Fruit fly (Drosophila melanogaster) whole organism, prepupa: ENCODE measurements around the gene CG13643.

ENCODE experiments used
- CG10631 ChIP-seq: fragments of 200-800 bp; sonication (Bioruptor generic); optimal IDR thresholded peaks from 2 replicates; lab custom pipeline; 2016; ENCODE audit warnings: missing biosample characterization, missing genetic modification characterization
- CG10669 ChIP-seq: fragments of 200-800 bp; sonication (Bioruptor generic); optimal IDR thresholded peaks from 3 replicates; lab custom pipeline; 2018; ENCODE audit warnings: missing biosample characterization, mild to moderate bottlenecking, missing genetic modification characterization, moderate library complexity
- CG11294 ChIP-seq: fragments of 200-800 bp; sonication (Bioruptor generic); IDR thresholded peaks from 2 replicates; pipeline ENCODE4 v1.3.6; 2022; ENCODE audit warnings: missing biosample characterization, missing genetic modification characterization
- CG11762 ChIP-seq: fragments of 200-800 bp; sonication (Bioruptor generic); optimal IDR thresholded peaks from 3 replicates; lab custom pipeline; 2016; ENCODE audit warnings: missing biosample characterization, missing genetic modification characterization; ENCODE audit not compliant: insufficient read depth
- CG15336 ChIP-seq: fragments of 200-800 bp; sonication (Bioruptor generic); IDR thresholded peaks from 2 replicates; pipeline ENCODE4 v1.3.6; 2022; ENCODE audit warnings: missing biosample characterization, missing genetic modification characterization
- CG1621 ChIP-seq: fragments of 200-800 bp; sonication (Bioruptor generic); optimal IDR thresholded peaks from 3 replicates; lab custom pipeline; 2018; ENCODE audit warnings: missing biosample characterization, mild to moderate bottlenecking, missing genetic modification characterization
- CG16779 ChIP-seq: fragments of 200-800 bp; sonication (Bioruptor generic); optimal IDR thresholded peaks from 3 replicates; lab custom pipeline; 2017; ENCODE audit warnings: missing biosample characterization, mild to moderate bottlenecking, missing genetic modification characterization
- CG3032 ChIP-seq: fragments of 200-800 bp; optimal IDR thresholded peaks from 2 replicates; lab custom pipeline; 2019; ENCODE audit warnings: missing biosample characterization, mild to moderate bottlenecking, missing genetic modification characterization, moderate library complexity
- CG32006 ChIP-seq: fragments of 200-800 bp; sonication (Bioruptor generic); optimal IDR thresholded peaks from 3 replicates; lab custom pipeline; 2017; ENCODE audit warnings: missing biosample characterization, mild to moderate bottlenecking, missing genetic modification characterization
- CG34406 ChIP-seq: fragments of 200-800 bp; sonication (Bioruptor generic); optimal IDR thresholded peaks from 3 replicates; lab custom pipeline; 2016; ENCODE audit warnings: missing biosample characterization, missing genetic modification characterization
- CG3919 ChIP-seq: fragments of 200-800 bp; sonication (Bioruptor generic); optimal IDR thresholded peaks from 3 replicates; lab custom pipeline; 2016; ENCODE audit warnings: missing biosample characterization, missing genetic modification characterization
- CG6163 ChIP-seq: fragments of 200-800 bp; sonication (Bioruptor generic); IDR thresholded peaks from 3 replicates; pipeline ENCODE4 v1.3.6; 2022; ENCODE audit warnings: missing biosample characterization, missing genetic modification characterization
- CG6276 ChIP-seq: fragments of 200-800 bp; sonication (Bioruptor generic); optimal IDR thresholded peaks from 2 replicates; lab custom pipeline; 2017; ENCODE audit warnings: missing biosample characterization, mild to moderate bottlenecking, missing genetic modification characterization
- CG6808 ChIP-seq: fragments of 200-800 bp; sonication (Bioruptor generic); optimal IDR thresholded peaks from 3 replicates; lab custom pipeline; 2017; ENCODE audit warnings: missing biosample characterization, missing genetic modification characterization, mild to moderate bottlenecking, moderate library complexity, missing genetic modification reagents
- CG6854 ChIP-seq: fragments of 200-800 bp; sonication (Bioruptor generic); optimal IDR thresholded peaks from 2 replicates; lab custom pipeline; 2017; ENCODE audit warnings: missing biosample characterization, mild to moderate bottlenecking, missing genetic modification characterization
- CG7368 ChIP-seq: fragments of 200-800 bp; sonication (Bioruptor generic); optimal IDR thresholded peaks from 3 replicates; lab custom pipeline; 2016; ENCODE audit warnings: missing biosample characterization, missing genetic modification characterization
- CG8632 ChIP-seq: fragments of 200-800 bp; sonication (Bioruptor generic); optimal IDR thresholded peaks from 3 replicates; lab custom pipeline; 2016; ENCODE audit warnings: missing biosample characterization, missing genetic modification characterization
- CG9139 ChIP-seq: fragments of 200-800 bp; sonication (Bioruptor generic); optimal IDR thresholded peaks from 3 replicates; lab custom pipeline; 2017; ENCODE audit warnings: missing biosample characterization, mild to moderate bottlenecking, missing genetic modification characterization
- Eip75B ChIP-seq: fragments of 200-800 bp; sonication (Bioruptor generic); optimal IDR thresholded peaks from 3 replicates; lab custom pipeline; 2016; ENCODE audit warnings: missing biosample characterization, missing genetic modification characterization
- Eip78C ChIP-seq: fragments of 200-800 bp; sonication (Bioruptor generic); peaks from one replicate; lab custom pipeline; 2016; ENCODE audit warnings: missing biosample characterization, missing genetic modification characterization
- Ets96B ChIP-seq: fragments of 200-800 bp; optimal IDR thresholded peaks from 2 replicates; lab custom pipeline; 2019; ENCODE audit warnings: missing biosample characterization, mild to moderate bottlenecking, missing genetic modification characterization, moderate library complexity
- Hr38 ChIP-seq: sonication (Bioruptor generic); optimal IDR thresholded peaks from 2 replicates; lab custom pipeline; 2016; ENCODE audit warnings: missing biosample characterization, missing genetic modification characterization
- Hr39 ChIP-seq: fragments of 200-800 bp; sonication (Bioruptor generic); optimal IDR thresholded peaks from 2 replicates; lab custom pipeline; 2016; ENCODE audit warnings: missing biosample characterization, missing genetic modification characterization
- Hr4 ChIP-seq: fragments of 200-800 bp; sonication (Bioruptor generic); optimal IDR thresholded peaks from 3 replicates; lab custom pipeline; 2016; ENCODE audit warnings: missing biosample characterization, missing genetic modification characterization
- Lpt ChIP-seq: fragments of 200-800 bp; sonication (Bioruptor generic); optimal IDR thresholded peaks from 3 replicates; lab custom pipeline; 2016; ENCODE audit warnings: missing biosample characterization, missing genetic modification characterization
- OdsH ChIP-seq: fragments of 200-800 bp; sonication (Bioruptor generic); optimal IDR thresholded peaks from 3 replicates; lab custom pipeline; 2016; ENCODE audit warnings: missing biosample characterization, missing genetic modification characterization
- Smox ChIP-seq: fragments of 200-800 bp; sonication (Bioruptor generic); optimal IDR thresholded peaks from 3 replicates; lab custom pipeline; 2016; ENCODE audit warnings: missing biosample characterization, missing genetic modification characterization
- Sox102F ChIP-seq: fragments of 200-800 bp; sonication (Bioruptor generic); optimal IDR thresholded peaks from 2 replicates; lab custom pipeline; 2016; ENCODE audit warnings: missing biosample characterization, mild to moderate bottlenecking, missing genetic modification characterization
- Sox15 ChIP-seq: fragments of 200-800 bp; sonication (Bioruptor generic); optimal IDR thresholded peaks from 3 replicates; lab custom pipeline; 2016; ENCODE audit warnings: missing biosample characterization, missing genetic modification characterization
- achi ChIP-seq: fragments of 200-800 bp; sonication (Bioruptor generic); optimal IDR thresholded peaks from 3 replicates; lab custom pipeline; 2016; ENCODE audit warnings: missing biosample characterization, missing genetic modification characterization
- dsx ChIP-seq: fragments of 200-800 bp; optimal IDR thresholded peaks from 3 replicates; lab custom pipeline; 2019; ENCODE audit warnings: missing biosample characterization, mild to moderate bottlenecking, missing genetic modification characterization, moderate library complexity; ENCODE audit not compliant: poor library complexity, severe bottlenecking
- eg ChIP-seq: fragments of 200-800 bp; sonication (Bioruptor generic); IDR thresholded peaks from 3 replicates; pipeline ENCODE4 v1.3.6; 2022; ENCODE audit warnings: missing biosample characterization, missing genetic modification characterization
- esn ChIP-seq: fragments of 200-800 bp; sonication (Bioruptor generic); optimal IDR thresholded peaks from 2 replicates; lab custom pipeline; 2016; ENCODE audit warnings: missing biosample characterization, mild to moderate bottlenecking, missing genetic modification characterization, moderate library complexity
- net ChIP-seq: fragments of 200-800 bp; sonication (Bioruptor generic); optimal IDR thresholded peaks from 3 replicates; lab custom pipeline; 2016; ENCODE audit warnings: missing biosample characterization, missing genetic modification characterization
- pdm3 ChIP-seq: fragments of 200-800 bp; sonication (Bioruptor generic); optimal IDR thresholded peaks from 3 replicates; lab custom pipeline; 2016; ENCODE audit warnings: missing biosample characterization, missing genetic modification characterization
- salr ChIP-seq, 2 experiments: fragments of 200-800 bp; sonication (Bioruptor generic); optimal IDR thresholded peaks; 3 replicates each; lab custom pipeline; 2016 to 2018; ENCODE audit warnings: missing biosample characterization in 2 of 2, missing genetic modification characterization in 2 of 2, mild to moderate bottlenecking in 1 of 2
- ss ChIP-seq, 2 experiments: fragments of 200-800 bp; sonication (Bioruptor generic); optimal IDR thresholded peaks; 2 replicates in 1 of 2; 3 replicates in 1 of 2; lab custom pipeline; 2017 to 2018; ENCODE audit warnings: mild to moderate bottlenecking in 2 of 2, missing biosample characterization in 2 of 2, missing genetic modification characterization in 2 of 2, moderate library complexity in 1 of 2
- svp ChIP-seq: fragments of 200-800 bp; sonication (Bioruptor generic); peaks from one replicate; lab custom pipeline; 2016; ENCODE audit warnings: missing biosample characterization, missing genetic modification characterization
- topi ChIP-seq: fragments of 200-800 bp; sonication (Bioruptor generic); optimal IDR thresholded peaks from 3 replicates; lab custom pipeline; 2016; ENCODE audit warnings: missing biosample characterization, missing genetic modification characterization
- vri ChIP-seq: fragments of 200-800 bp; sonication (Bioruptor generic); optimal IDR thresholded peaks from 3 replicates; lab custom pipeline; 2016; ENCODE audit warnings: missing biosample characterization, mild to moderate bottlenecking, missing genetic modification characterization

The CG13643 gene

DNA sequence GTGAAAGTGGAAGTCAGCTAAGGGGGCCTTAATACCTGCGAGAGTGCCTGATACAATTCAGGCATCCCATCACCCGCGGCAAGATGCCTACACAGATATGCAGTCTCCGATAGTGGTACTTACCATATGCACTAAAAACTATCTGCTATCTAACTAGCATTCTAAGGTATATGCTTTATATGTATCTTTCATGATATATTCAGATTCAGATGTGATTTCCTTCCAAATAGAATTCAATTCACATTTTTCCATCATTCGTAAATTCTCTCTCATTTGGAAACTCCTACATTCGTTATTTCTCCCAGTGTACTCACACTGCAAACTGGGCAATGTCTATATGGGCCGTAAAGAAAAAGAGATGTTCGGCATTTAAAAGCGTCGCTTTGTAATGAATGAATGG lies 19.3 kb downstream of the CG13643 start (continued):
- TF ChIP-seq CG6854 (GFP tag; lab: Kevin White, UChicago), result no peak
- no peak for TF ChIP-seq CG1621 (tag; lab: Kevin White, UChicago)
- TF ChIP-seq svp (GFP tag; lab: Kevin White, UChicago), result peak; percentile 20
- peak; percentile 39 for TF ChIP-seq net
- TF ChIP-seq CG16779 (tag; lab: Kevin White, UChicago), result no peak
- peak; percentile 25 for TF ChIP-seq CG7368 (GFP tag; lab: Kevin White, UChicago)
- no peak for TF ChIP-seq dsx (GFP tag; lab: Kevin White, UChicago)
- peak; percentile 44 for TF ChIP-seq OdsH (GFP tag; lab: Kevin White, UChicago)
- TF ChIP-seq Hr38, result no peak
- no peak for TF ChIP-seq CG6808 (GFP tag; lab: Kevin White, UChicago)

DNA sequence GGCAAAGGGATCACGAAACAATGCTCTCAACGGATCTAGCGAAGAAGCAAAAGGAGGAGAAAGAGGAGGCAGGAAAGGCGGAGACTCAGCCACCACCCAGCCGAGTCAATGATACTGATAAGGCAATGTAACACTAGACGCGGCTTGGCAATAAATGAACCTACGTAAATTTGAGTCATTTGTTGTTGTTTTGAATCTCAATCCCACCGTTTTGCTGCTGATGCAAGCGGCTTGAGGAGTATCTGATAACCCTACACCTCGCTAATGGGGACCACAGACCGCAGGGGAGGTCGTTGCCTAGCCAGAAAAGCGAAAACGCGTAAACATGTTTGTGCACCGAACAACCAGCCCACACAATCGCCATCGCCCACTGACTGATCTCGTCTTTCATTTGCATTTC lies 27.1 kb downstream of the CG13643 start:
- peak; percentile 100 for TF ChIP-seq svp (GFP tag; lab: Kevin White, UChicago)
- TF ChIP-seq ss (GFP tag; optimal IDR thresholded peaks at IDR 0.05; lab: Kevin White, UChicago), result no peak

DNA sequence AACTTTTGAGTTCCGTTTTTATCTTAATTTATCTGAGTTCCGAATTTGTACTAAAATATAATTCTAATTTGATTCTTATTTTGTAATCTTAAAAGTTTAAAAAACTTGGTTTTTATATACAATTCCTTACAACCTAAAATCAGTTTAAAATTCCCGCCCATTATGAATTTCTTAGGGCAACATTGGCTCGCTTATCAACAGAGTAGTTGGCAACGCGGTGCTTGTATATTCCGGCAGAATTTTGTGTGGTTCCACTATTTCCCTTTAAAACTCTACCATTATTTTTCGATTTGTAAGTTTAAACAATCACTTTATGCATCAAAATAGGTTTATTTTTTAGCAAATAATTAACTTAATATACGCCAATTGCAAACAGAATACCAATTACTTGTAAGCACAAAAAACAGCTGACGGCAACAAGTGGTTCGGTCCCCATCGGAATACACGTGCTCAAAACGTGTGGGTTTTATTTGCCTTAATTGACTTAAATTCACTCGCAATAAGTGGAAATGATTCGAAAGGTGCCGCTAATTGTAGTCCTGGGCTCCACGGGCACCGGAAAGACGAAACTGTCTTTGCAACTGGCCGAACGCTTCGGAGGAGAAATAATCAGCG lies 28.9 kb downstream of the CG13643 start, which contains the start of the genes CG11089 and CG31381:
Gene CG11089, plus strand, starts transcription at position 203 of the 615 bp plus-strand sequence.
Gene CG31381, plus strand, starts transcription at position 203 of the 615 bp plus-strand sequence.
- TF ChIP-seq Hr38 (no peak), eg (GFP tag; lab: Robert Waterston, UW) (no peak), topi (no peak), OdsH (GFP tag; lab: Kevin White, UChicago) (no peak), achi (GFP tag; lab: Kevin White, UChicago) (no peak), net (no peak), Lpt (GFP tag; lab: Kevin White, UChicago) (no peak), svp (GFP tag; lab: Kevin White, UChicago) (no peak), Sox15 (GFP tag; lab: Kevin White, UChicago) (no peak), Hr4 (GFP tag; lab: Kevin White, UChicago) (no peak), CG6276 (GFP tag; lab: Kevin White, UChicago) (no peak), Sox102F (GFP tag; lab: Kevin White, UChicago) (no peak), Eip78C (GFP tag; lab: Kevin White, UChicago) (peak; percentile 85), CG3032 (tag; lab: Kevin White, UChicago) (no peak), CG1621 (tag; lab: Kevin White, UChicago) (peak; percentile 82)

DNA sequence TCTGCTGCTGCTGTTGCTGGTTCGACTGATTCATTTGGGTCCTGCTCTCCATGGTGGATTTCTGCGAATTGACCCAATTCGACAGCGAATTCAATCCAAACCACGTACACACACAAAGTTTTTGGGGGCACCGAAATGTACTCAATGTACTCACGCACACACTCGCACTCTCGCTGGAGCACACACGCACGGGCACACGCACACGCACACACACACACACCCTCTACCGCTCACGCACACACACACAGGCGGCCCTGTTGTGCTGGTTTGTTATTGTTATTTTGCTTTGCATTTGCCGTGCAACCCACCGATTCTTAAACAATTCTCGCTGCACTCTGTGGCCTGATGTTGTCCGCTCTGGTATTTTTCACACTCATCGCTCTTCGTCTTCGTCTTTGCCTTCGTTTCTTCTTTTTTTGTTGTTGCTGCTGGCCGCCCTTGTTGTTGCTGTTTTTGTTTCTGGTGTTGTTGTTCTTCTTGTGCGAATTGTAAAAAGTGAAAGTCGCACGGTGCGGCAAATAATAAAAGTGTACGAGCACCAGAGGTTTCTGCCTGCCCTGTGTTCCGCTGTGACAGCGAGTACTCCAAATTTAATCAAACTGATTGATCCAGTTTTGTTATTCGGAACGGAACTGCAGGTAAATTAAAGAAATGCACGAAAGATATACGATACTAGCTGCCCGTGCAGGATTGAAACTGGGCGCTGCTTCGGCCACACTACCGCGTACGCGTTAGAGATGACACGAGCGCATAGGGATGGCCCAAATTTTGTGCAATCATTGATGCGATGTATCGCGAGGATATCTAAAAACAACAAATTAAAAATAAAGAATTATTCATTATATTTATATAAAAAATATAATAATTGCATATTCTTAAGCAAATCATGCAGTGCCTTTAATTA lies 29.6 kb downstream of the CG13643 start, which contains the start of gene CG3744:
Gene CG3744, minus strand, starts transcription at position 716 of the 904 bp plus-strand sequence.
- peak; percentile 17 for TF ChIP-seq CG9139
- peak; percentile 77 for TF ChIP-seq esn
- TF ChIP-seq net, result peak; percentile 72
- TF ChIP-seq Eip75B (GFP tag; lab: Kevin White, UChicago), result peak; percentile 55
- peak; percentile 81 for TF ChIP-seq achi (GFP tag; lab: Kevin White, UChicago)
- no peak for TF ChIP-seq CG6276 (GFP tag; lab: Kevin White, UChicago)
- TF ChIP-seq dsx (GFP tag; lab: Kevin White, UChicago), result peak; percentile 71
- peak; percentile 73 for TF ChIP-seq CG15336 (GFP tag; lab: Robert Waterston, UW)
- TF ChIP-seq CG6163 (GFP tag; lab: Robert Waterston, UW), result peak; percentile 89
- TF ChIP-seq CG16779 (tag; lab: Kevin White, UChicago), result peak; percentile 5
- TF ChIP-seq Ets96B (tag; lab: Kevin White, UChicago), result peak; percentile 73
- TF ChIP-seq CG6808 (GFP tag; lab: Kevin White, UChicago), result peak; percentile 47
- TF ChIP-seq Smox (GFP tag; lab: Kevin White, UChicago), result no peak
- peak; percentile 64 for TF ChIP-seq topi
- TF ChIP-seq CG11294 (GFP tag; lab: Robert Waterston, UW), result peak; percentile 85
- peak; percentile 75 for TF ChIP-seq svp (GFP tag; lab: Kevin White, UChicago)
- TF ChIP-seq CG10669 (GFP tag; lab: Kevin White, UChicago), result no peak
- peak; percentile 68 for TF ChIP-seq CG7368 (GFP tag; lab: Kevin White, UChicago)
- TF ChIP-seq CG11762 (GFP tag; lab: Kevin White, UChicago), result peak; percentile 38
- no peak for TF ChIP-seq pdm3 (GFP tag; lab: Kevin White, UChicago)
- peak; percentile 74 for TF ChIP-seq Hr39
- peak; percentile 60 for TF ChIP-seq CG34406 (GFP tag; lab: Kevin White, UChicago)
- peak; percentile 74 for TF ChIP-seq Hr4 (GFP tag; lab: Kevin White, UChicago)
- peak; percentile 88 for TF ChIP-seq CG3919 (GFP tag; lab: Kevin White, UChicago)
- TF ChIP-seq OdsH (GFP tag; lab: Kevin White, UChicago), result peak; percentile 82
- peak; percentile 72 for TF ChIP-seq CG8632
- no peak for TF ChIP-seq vri
- peak; percentile 85 for TF ChIP-seq CG32006 (GFP tag; lab: Kevin White, UChicago)
- peak in 1 of 2 experiments; percentile 70 for TF ChIP-seq salr (GFP tag; optimal IDR thresholded peaks at IDR 0.05; lab: Kevin White, UChicago)
- no peak for TF ChIP-seq CG10631
